Worm (Caenorhabditis elegans) whole organism, mixed stage, embryonic: ENCODE data around the gene C05D2.8.

ENCODE experiments used
- M03D4.4 ChIP-seq: sonication (generic microtip); optimal IDR thresholded peaks from 2 replicates; lab custom pipeline; 2017; ENCODE audit warnings: mild to moderate bottlenecking, missing genetic modification characterization, missing compliant biosample characterization
- bed-3 ChIP-seq: fragments of 200-800 bp; sonication (Bioruptor generic); optimal IDR thresholded peaks from 3 replicates; lab custom pipeline; 2018; ENCODE audit warnings: mild to moderate bottlenecking, missing genetic modification characterization, moderate library complexity, missing compliant biosample characterization
- blmp-1 ChIP-seq: fragments of 150-350 bp; optimal IDR thresholded peaks from 2 replicates; lab custom pipeline; 2014; ENCODE audit warnings: missing biosample characterization, missing genetic modification characterization
- ceh-39 ChIP-seq: fragments of 150-350 bp; optimal IDR thresholded peaks from 2 replicates; lab custom pipeline; 2014; ENCODE audit warnings: missing biosample characterization, missing genetic modification characterization
- ceh-43 ChIP-seq: fragments of 200-800 bp; sonication (Bioruptor generic); optimal IDR thresholded peaks from 2 replicates; lab custom pipeline; 2018; ENCODE audit warnings: mild to moderate bottlenecking, missing genetic modification characterization, moderate library complexity, missing compliant biosample characterization
- ceh-83 ChIP-seq: fragments of 200-800 bp; sonication (Bioruptor generic); optimal IDR thresholded peaks from 2 replicates; lab custom pipeline; 2018; ENCODE audit warnings: mild to moderate bottlenecking, missing genetic modification characterization, missing compliant biosample characterization
- cnd-1 ChIP-seq: fragments of 200-800 bp; sonication (Bioruptor generic); optimal IDR thresholded peaks from 2 replicates; lab custom pipeline; 2018; ENCODE audit warnings: mild to moderate bottlenecking, missing genetic modification characterization, missing compliant biosample characterization
- drap-1 ChIP-seq: fragments of 200-800 bp; sonication (Bioruptor generic); optimal IDR thresholded peaks from 3 replicates; lab custom pipeline; 2018; ENCODE audit warnings: mild to moderate bottlenecking, missing genetic modification characterization, missing compliant biosample characterization
- elt-1 ChIP-seq: sonication (generic microtip); optimal IDR thresholded peaks from 2 replicates; lab custom pipeline; 2017; ENCODE audit warnings: missing genetic modification characterization, mild to moderate bottlenecking, missing compliant biosample characterization, antibody characterized with exemption, moderate library complexity, borderline replicate concordance; ENCODE audit not compliant: insufficient read depth
- elt-3 ChIP-seq: fragments of 150-350 bp; optimal IDR thresholded peaks from 2 replicates; lab custom pipeline; 2014; ENCODE audit warnings: missing biosample characterization, missing genetic modification characterization
- flh-1 ChIP-seq: fragments of 200-800 bp; sonication (Bioruptor generic); optimal IDR thresholded peaks from 2 replicates; lab custom pipeline; 2018; ENCODE audit warnings: mild to moderate bottlenecking, missing genetic modification characterization, moderate library complexity, missing compliant biosample characterization
- ham-2 ChIP-seq: fragments of 200-800 bp; sonication (Bioruptor generic); optimal IDR thresholded peaks from 2 replicates; lab custom pipeline; 2018; ENCODE audit warnings: mild to moderate bottlenecking, missing genetic modification characterization, missing compliant biosample characterization
- hlh-1 ChIP-seq: fragments of 150-350 bp; optimal IDR thresholded peaks from 2 replicates; lab custom pipeline; 2014; ENCODE audit warnings: missing biosample characterization, missing genetic modification reagents, missing genetic modification characterization
- lin-13 ChIP-seq: fragments of 150-350 bp; optimal IDR thresholded peaks from 2 replicates; lab custom pipeline; 2014; ENCODE audit warnings: missing biosample characterization, missing genetic modification characterization
- lin-32 ChIP-seq: fragments of 200-800 bp; sonication (Bioruptor generic); optimal IDR thresholded peaks from 2 replicates; lab custom pipeline; 2018; ENCODE audit warnings: mild to moderate bottlenecking, missing genetic modification characterization, missing compliant biosample characterization
- lsy-2 ChIP-seq: fragments of 150-350 bp; optimal IDR thresholded peaks from 2 replicates; lab custom pipeline; 2014; ENCODE audit warnings: missing biosample characterization, missing genetic modification characterization
- mab-5 ChIP-seq: fragments of 150-350 bp; optimal IDR thresholded peaks from 2 replicates; lab custom pipeline; 2014; ENCODE audit warnings: missing biosample characterization, missing genetic modification characterization
- mep-1 ChIP-seq: fragments of 150-350 bp; optimal IDR thresholded peaks from 2 replicates; lab custom pipeline; 2017; ENCODE audit warnings: missing biosample characterization, missing genetic modification reagents, missing genetic modification characterization, inconsistent platforms
- mls-2 ChIP-seq: sonication (generic microtip); optimal IDR thresholded peaks from 2 replicates; lab custom pipeline; 2016; ENCODE audit warnings: mild to moderate bottlenecking, missing genetic modification characterization, moderate library complexity, missing compliant biosample characterization
- nhr-12 ChIP-seq: fragments of 150-350 bp; optimal IDR thresholded peaks from 2 replicates; lab custom pipeline; 2014; ENCODE audit warnings: missing biosample characterization, missing genetic modification characterization
- nhr-2 ChIP-seq: fragments of 150-350 bp; optimal IDR thresholded peaks from 2 replicates; lab custom pipeline; 2014; ENCODE audit warnings: missing biosample characterization, missing genetic modification characterization
- nhr-237 ChIP-seq: fragments of 150-350 bp; optimal IDR thresholded peaks from 2 replicates; lab custom pipeline; 2014; ENCODE audit warnings: missing biosample characterization, missing genetic modification characterization
- nhr-28 ChIP-seq: fragments of 150-350 bp; optimal IDR thresholded peaks from 2 replicates; lab custom pipeline; 2014; ENCODE audit warnings: missing biosample characterization, missing genetic modification characterization
- nhr-76 ChIP-seq: sonication (generic microtip); optimal IDR thresholded peaks from 2 replicates; lab custom pipeline; 2017; ENCODE audit warnings: missing biosample characterization, missing genetic modification characterization
- pha-4 ChIP-seq: fragments of 150-350 bp; optimal IDR thresholded peaks from 2 replicates; lab custom pipeline; 2018; ENCODE audit warnings: missing biosample characterization, missing genetic modification reagents, missing genetic modification characterization
- sem-2 ChIP-seq: fragments of 200-800 bp; sonication (Bioruptor generic); optimal IDR thresholded peaks from 2 replicates; lab custom pipeline; 2018; ENCODE audit warnings: mild to moderate bottlenecking, missing genetic modification characterization, missing compliant biosample characterization
- snpc-4 ChIP-seq: fragments of 150-350 bp; optimal IDR thresholded peaks from 2 replicates; lab custom pipeline; 2014; ENCODE audit warnings: missing biosample characterization, missing genetic modification characterization
- sptf-1 ChIP-seq: sonication (generic microtip); optimal IDR thresholded peaks from 2 replicates; lab custom pipeline; 2017; ENCODE audit warnings: mild to moderate bottlenecking, missing genetic modification characterization, moderate library complexity, missing compliant biosample characterization
- tbx-8 ChIP-seq: fragments of 200-800 bp; sonication (Bioruptor generic); optimal IDR thresholded peaks from 2 replicates; lab custom pipeline; 2018; ENCODE audit warnings: mild to moderate bottlenecking, missing genetic modification characterization, moderate library complexity, missing compliant biosample characterization
- unc-120 ChIP-seq: sonication (generic microtip); optimal IDR thresholded peaks from 2 replicates; lab custom pipeline; 2017; ENCODE audit warnings: missing genetic modification characterization, missing compliant biosample characterization; ENCODE audit not compliant: poor library complexity, severe bottlenecking
- unc-39 ChIP-seq: fragments of 150-350 bp; optimal IDR thresholded peaks from 2 replicates; lab custom pipeline; 2014; ENCODE audit warnings: missing biosample characterization, missing genetic modification characterization
- unc-62 ChIP-seq: fragments of 150-350 bp; optimal IDR thresholded peaks from 2 replicates; lab custom pipeline; 2014; ENCODE audit warnings: missing biosample characterization, missing genetic modification reagents, missing genetic modification characterization
- zip-8 ChIP-seq: fragments of 150-350 bp; optimal IDR thresholded peaks from 2 replicates; lab custom pipeline; 2014; ENCODE audit warnings: missing biosample characterization, missing genetic modification characterization
- ztf-11 ChIP-seq: fragments of 150-350 bp; optimal IDR thresholded peaks from 2 replicates; lab custom pipeline; 2014; ENCODE audit warnings: missing biosample characterization, missing genetic modification characterization

C05D2.8 gene

ce11 chrIII:5568265-5568664 lies 41.9 kb downstream of the C05D2.8 start:
- no peak for TF ChIP-seq sptf-1 (tag; lab: Kevin White, UChicago)

- TF ChIP-seq lsy-2 (tag; lab: Kevin White, UChicago) (no peak), snpc-4 (tag; lab: Kevin White, UChicago) (no peak), cnd-1 (tag; lab: Kevin White, UChicago) (no peak)
Observed at ce11 chrIII:5566496-5566895, 43.6 kb downstream of the C05D2.8 start.

DNA sequence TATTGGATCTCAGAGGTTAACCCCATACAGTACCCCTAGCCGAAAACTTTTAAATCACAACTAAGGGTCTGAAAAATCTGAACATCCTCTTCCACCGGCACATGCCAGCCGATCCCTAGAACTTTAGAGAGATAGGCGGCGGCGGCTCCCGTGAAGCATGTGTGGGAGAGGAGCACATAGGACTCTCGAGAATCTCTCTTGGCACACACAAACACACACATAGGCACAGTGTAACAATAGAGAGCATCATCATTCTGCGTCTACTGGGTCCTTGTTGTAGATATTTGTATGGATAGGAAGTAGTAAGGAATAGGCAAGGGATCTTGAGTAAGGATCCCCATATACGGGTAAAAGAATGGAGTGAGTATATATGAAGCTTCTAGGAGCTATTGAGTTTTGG lies 44.4 kb downstream of the C05D2.8 start:
- TF ChIP-seq unc-120, result peak; percentile 47
- TF ChIP-seq elt-1 (tag; lab: Kevin White, UChicago), result no peak

- TF ChIP-seq hlh-1 (peak; percentile 51), nhr-76 (tag; lab: Kevin White, UChicago) (no peak), sem-2 (GFP tag; lab: Kevin White, UChicago) (no peak), nhr-237 (tag; lab: Kevin White, UChicago) (no peak), lin-32 (GFP tag; lab: Kevin White, UChicago) (no peak), zip-8 (no peak), pha-4 (tag; lab: Kevin White, UChicago) (no peak), unc-62 (GFP tag; lab: Kevin White, UChicago) (peak; percentile 21), snpc-4 (tag; lab: Kevin White, UChicago) (no peak), blmp-1 (no peak), mep-1 (tag; lab: Kevin White, UChicago) (no peak), mls-2 (tag; lab: Kevin White, UChicago) (no peak), nhr-12 (tag; lab: Kevin White, UChicago) (no peak), unc-120 (peak; percentile 48), ceh-83 (GFP tag; lab: Kevin White, UChicago) (no peak), tbx-8 (GFP tag; lab: Kevin White, UChicago) (no peak), bed-3 (GFP tag; lab: Kevin White, UChicago) (no peak), elt-3 (tag; lab: Kevin White, UChicago) (no peak), mab-5 (tag; lab: Kevin White, UChicago) (no peak), elt-1 (tag; lab: Kevin White, UChicago) (no peak), M03D4.4 (tag; lab: Kevin White, UChicago) (peak; percentile 42), ham-2 (GFP tag; lab: Kevin White, UChicago) (no peak), nhr-2 (no peak)
Observed at ce11 chrIII:5564799-5565198, 45.3 kb downstream of the C05D2.8 start, which contains the start of gene mlc-3. Gene mlc-3, plus strand, starts transcription at chrIII:5565025.

- no peak for TF ChIP-seq hlh-1
- no peak for TF ChIP-seq nhr-2
- TF ChIP-seq nhr-28 (tag; lab: Kevin White, UChicago), result no peak
- no peak for TF ChIP-seq lin-32 (GFP tag; lab: Kevin White, UChicago)
- TF ChIP-seq tbx-8 (GFP tag; lab: Kevin White, UChicago), result no peak
- TF ChIP-seq drap-1 (GFP tag; lab: Kevin White, UChicago), result no peak
- no peak for TF ChIP-seq nhr-237 (tag; lab: Kevin White, UChicago)
- no peak for TF ChIP-seq sem-2 (GFP tag; lab: Kevin White, UChicago)
Observed at ce11 chrIII:5564325-5564724, 45.8 kb downstream of the C05D2.8 start.

DNA sequence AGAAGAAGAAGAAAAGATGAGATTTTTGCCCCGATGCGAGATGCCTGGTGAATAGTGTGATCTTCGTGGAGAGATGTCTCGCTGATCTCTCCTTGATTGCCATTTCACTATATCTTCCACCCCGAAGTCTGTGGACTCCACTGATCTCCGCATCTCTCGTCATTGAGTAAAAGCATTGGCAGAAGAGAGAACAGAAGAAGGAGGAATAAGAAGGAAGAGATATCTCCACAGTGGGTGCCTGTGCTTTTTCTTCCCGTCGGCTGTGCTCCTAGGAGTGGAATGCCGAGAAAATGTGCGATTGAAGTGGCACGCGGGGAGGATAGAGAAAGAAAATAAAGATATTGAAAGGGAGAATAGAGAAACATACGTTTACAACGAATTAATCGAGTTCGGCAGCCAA lies 46.5 kb downstream of the C05D2.8 start:
- TF ChIP-seq elt-1 (tag; lab: Kevin White, UChicago), result no peak
- no peak for TF ChIP-seq ceh-39 (tag; lab: Kevin White, UChicago)
- no peak for TF ChIP-seq unc-39 (tag; lab: Kevin White, UChicago)
- no peak for TF ChIP-seq cnd-1 (tag; lab: Kevin White, UChicago)
- TF ChIP-seq ham-2 (GFP tag; lab: Kevin White, UChicago), result no peak
- no peak for TF ChIP-seq nhr-76 (tag; lab: Kevin White, UChicago)
- no peak for TF ChIP-seq ztf-11
- peak; percentile 62 for TF ChIP-seq unc-62 (GFP tag; lab: Kevin White, UChicago)
- TF ChIP-seq nhr-28 (tag; lab: Kevin White, UChicago), result no peak
- TF ChIP-seq snpc-4 (tag; lab: Kevin White, UChicago), result no peak
- TF ChIP-seq lin-13 (tag; lab: Kevin White, UChicago), result no peak
- TF ChIP-seq sem-2 (GFP tag; lab: Kevin White, UChicago), result no peak
- TF ChIP-seq bed-3 (GFP tag; lab: Kevin White, UChicago), result no peak
- peak; percentile 78 for TF ChIP-seq hlh-1
- no peak for TF ChIP-seq tbx-8 (GFP tag; lab: Kevin White, UChicago)
- peak; percentile 96 for TF ChIP-seq unc-120
- TF ChIP-seq nhr-237 (tag; lab: Kevin White, UChicago), result peak; percentile 37
- TF ChIP-seq drap-1 (GFP tag; lab: Kevin White, UChicago), result no peak
- no peak for TF ChIP-seq M03D4.4 (tag; lab: Kevin White, UChicago)
- TF ChIP-seq flh-1 (GFP tag; lab: Kevin White, UChicago), result no peak
- no peak for TF ChIP-seq ceh-43 (GFP tag; lab: Kevin White, UChicago)
